Worm (Caenorhabditis elegans): ENCODE results near the gene srv-10.

ce11 chrV:13455448-13455847 is 31.7 kb downstream of the srv-10 start, which contains the start of gene lurp-3:
- TF ChIP-seq him-1 (tag; optimal IDR thresholded peaks at IDR 0.05) (no peak), W03F9.2 (tag; optimal IDR thresholded peaks at IDR 0.05) (no peak), dao-5 (tag; optimal IDR thresholded peaks at IDR 0.05) (no peak)
